Fruit fly (Drosophila melanogaster) whole organism, adult: ENCODE data around the gene FucTA.

Experiments used
- CG12768 ChIP-seq: fragments of 200-800 bp; sonication (Bioruptor generic); optimal IDR thresholded peaks from 2 replicates; lab custom pipeline; 2017; ENCODE audit warnings: missing biosample characterization, missing genetic modification characterization, mild to moderate bottlenecking, moderate library complexity, missing genetic modification reagents
- CG7101 ChIP-seq: fragments of 200-800 bp; sonication (Bioruptor generic); optimal IDR thresholded peaks from 2 replicates; lab custom pipeline; 2018; ENCODE audit warnings: missing biosample characterization, mild to moderate bottlenecking, missing genetic modification characterization, moderate library complexity
- Hr96 ChIP-seq: fragments of 200-800 bp; sonication (Bioruptor generic); optimal IDR thresholded peaks from 2 replicates; lab custom pipeline; 2016; ENCODE audit warnings: missing biosample characterization, missing genetic modification characterization
- bab1 ChIP-seq: fragments of 200-800 bp; sonication (Bioruptor generic); optimal IDR thresholded peaks from 3 replicates; lab custom pipeline; 2019; ENCODE audit warnings: missing biosample characterization, mild to moderate bottlenecking, missing genetic modification characterization, moderate library complexity
- cic ChIP-seq: fragments of 200-800 bp; sonication (Bioruptor generic); optimal IDR thresholded peaks from 2 replicates; lab custom pipeline; 2017; ENCODE audit warnings: missing biosample characterization, mild to moderate bottlenecking, missing genetic modification characterization, moderate library complexity
- cnc ChIP-seq, 2 experiments: fragments of >200 bp; optimal IDR thresholded peaks; 2 replicates each; lab custom pipeline; 2017
- toe ChIP-seq: fragments of 200-800 bp; sonication (Bioruptor generic); optimal IDR thresholded peaks from 2 replicates; lab custom pipeline; 2016; ENCODE audit warnings: missing biosample characterization, missing genetic modification characterization

- TF ChIP-seq cnc (optimal IDR thresholded peaks at IDR 0.05; lab: Kevin White, UChicago) = no peak
- TF ChIP-seq CG12768 (GFP tag; lab: Kevin White, UChicago) = no peak
- no peak for TF ChIP-seq Hr96 (GFP tag; lab: Kevin White, UChicago)
- no peak for TF ChIP-seq bab1 (GFP tag; lab: Kevin White, UChicago)
- no peak for TF ChIP-seq toe
- TF ChIP-seq CG7101 (tag; lab: Kevin White, UChicago) = no peak
- TF ChIP-seq cic = no peak
Measured at dm6 chr3L:15123736-15124135, 23.2 kb upstream of the FucTA start.
